Fruit fly (Drosophila melanogaster) whole organism, prepupa: ENCODE results near the gene glec.

ENCODE experiments used
- Blimp-1 ChIP-seq: fragments of 200-800 bp; sonication (Bioruptor generic); optimal IDR thresholded peaks from 3 replicates; lab custom pipeline; 2017; ENCODE audit warnings: missing biosample characterization, missing genetic modification characterization, mild to moderate bottlenecking, moderate library complexity, missing genetic modification reagents
- CG11294 ChIP-seq: fragments of 200-800 bp; sonication (Bioruptor generic); IDR thresholded peaks from 2 replicates; pipeline ENCODE4 v1.3.6; 2022; ENCODE audit warnings: missing biosample characterization, missing genetic modification characterization
- CG11762 ChIP-seq: fragments of 200-800 bp; sonication (Bioruptor generic); optimal IDR thresholded peaks from 3 replicates; lab custom pipeline; 2016; ENCODE audit warnings: missing biosample characterization, missing genetic modification characterization; ENCODE audit not compliant: insufficient read depth
- CG16779 ChIP-seq: fragments of 200-800 bp; sonication (Bioruptor generic); optimal IDR thresholded peaks from 3 replicates; lab custom pipeline; 2017; ENCODE audit warnings: missing biosample characterization, mild to moderate bottlenecking, missing genetic modification characterization
- CG3032 ChIP-seq: fragments of 200-800 bp; optimal IDR thresholded peaks from 2 replicates; lab custom pipeline; 2019; ENCODE audit warnings: missing biosample characterization, mild to moderate bottlenecking, missing genetic modification characterization, moderate library complexity
- CG31627 ChIP-seq: fragments of 200-800 bp; sonication (Bioruptor generic); optimal IDR thresholded peaks from 3 replicates; lab custom pipeline; 2016; ENCODE audit warnings: missing biosample characterization, missing genetic modification characterization
- CG34406 ChIP-seq: fragments of 200-800 bp; sonication (Bioruptor generic); optimal IDR thresholded peaks from 3 replicates; lab custom pipeline; 2016; ENCODE audit warnings: missing biosample characterization, missing genetic modification characterization
- CG3919 ChIP-seq: fragments of 200-800 bp; sonication (Bioruptor generic); optimal IDR thresholded peaks from 3 replicates; lab custom pipeline; 2016; ENCODE audit warnings: missing biosample characterization, missing genetic modification characterization
- CG4318 ChIP-seq: fragments of 200-800 bp; sonication (Bioruptor generic); optimal IDR thresholded peaks from 3 replicates; lab custom pipeline; 2017; ENCODE audit warnings: missing biosample characterization, mild to moderate bottlenecking, missing genetic modification characterization
- CG6163 ChIP-seq: fragments of 200-800 bp; sonication (Bioruptor generic); IDR thresholded peaks from 3 replicates; pipeline ENCODE4 v1.3.6; 2022; ENCODE audit warnings: missing biosample characterization, missing genetic modification characterization
- CG6276 ChIP-seq: fragments of 200-800 bp; sonication (Bioruptor generic); optimal IDR thresholded peaks from 2 replicates; lab custom pipeline; 2017; ENCODE audit warnings: missing biosample characterization, mild to moderate bottlenecking, missing genetic modification characterization
- CG6792 ChIP-seq: fragments of 200-800 bp; sonication (Bioruptor generic); optimal IDR thresholded peaks from 3 replicates; lab custom pipeline; 2016; ENCODE audit warnings: missing biosample characterization, missing genetic modification characterization
- CG6808 ChIP-seq: fragments of 200-800 bp; sonication (Bioruptor generic); optimal IDR thresholded peaks from 3 replicates; lab custom pipeline; 2017; ENCODE audit warnings: missing biosample characterization, missing genetic modification characterization, mild to moderate bottlenecking, moderate library complexity, missing genetic modification reagents
- CG7368 ChIP-seq: fragments of 200-800 bp; sonication (Bioruptor generic); optimal IDR thresholded peaks from 3 replicates; lab custom pipeline; 2016; ENCODE audit warnings: missing biosample characterization, missing genetic modification characterization
- CG8319 ChIP-seq: fragments of 200-800 bp; sonication (Bioruptor generic); optimal IDR thresholded peaks from 3 replicates; lab custom pipeline; 2016; ENCODE audit warnings: missing biosample characterization, missing genetic modification characterization
- CG8632 ChIP-seq: fragments of 200-800 bp; sonication (Bioruptor generic); optimal IDR thresholded peaks from 3 replicates; lab custom pipeline; 2016; ENCODE audit warnings: missing biosample characterization, missing genetic modification characterization
- CG9139 ChIP-seq: fragments of 200-800 bp; sonication (Bioruptor generic); optimal IDR thresholded peaks from 3 replicates; lab custom pipeline; 2017; ENCODE audit warnings: missing biosample characterization, mild to moderate bottlenecking, missing genetic modification characterization
- Eip78C ChIP-seq: fragments of 200-800 bp; sonication (Bioruptor generic); peaks from one replicate; lab custom pipeline; 2016; ENCODE audit warnings: missing biosample characterization, missing genetic modification characterization
- Eip93F ChIP-seq: fragments of 200-800 bp; sonication (Bioruptor generic); optimal IDR thresholded peaks from 2 replicates; lab custom pipeline; 2016; ENCODE audit warnings: missing biosample characterization, mild to moderate bottlenecking, missing genetic modification characterization
- Ets21C ChIP-seq: fragments of 200-800 bp; sonication (Bioruptor generic); optimal IDR thresholded peaks from 3 replicates; lab custom pipeline; 2016; ENCODE audit warnings: missing biosample characterization, missing genetic modification characterization
- Ets96B ChIP-seq: fragments of 200-800 bp; optimal IDR thresholded peaks from 2 replicates; lab custom pipeline; 2019; ENCODE audit warnings: missing biosample characterization, mild to moderate bottlenecking, missing genetic modification characterization, moderate library complexity
- Gug ChIP-seq: fragments of 200-800 bp; sonication (Bioruptor generic); IDR thresholded peaks from 2 replicates; pipeline ENCODE4 v1.3.6; 2022; ENCODE audit warnings: missing biosample characterization, missing genetic modification characterization
- Hr38 ChIP-seq: sonication (Bioruptor generic); optimal IDR thresholded peaks from 2 replicates; lab custom pipeline; 2016; ENCODE audit warnings: missing biosample characterization, missing genetic modification characterization
- Hr39 ChIP-seq: fragments of 200-800 bp; sonication (Bioruptor generic); optimal IDR thresholded peaks from 2 replicates; lab custom pipeline; 2016; ENCODE audit warnings: missing biosample characterization, missing genetic modification characterization
- Hr4 ChIP-seq: fragments of 200-800 bp; sonication (Bioruptor generic); optimal IDR thresholded peaks from 3 replicates; lab custom pipeline; 2016; ENCODE audit warnings: missing biosample characterization, missing genetic modification characterization
- Met ChIP-seq: fragments of 200-800 bp; sonication (Bioruptor generic); optimal IDR thresholded peaks from 3 replicates; lab custom pipeline; 2016; ENCODE audit warnings: missing biosample characterization, missing genetic modification characterization
- Sox14 ChIP-seq: fragments of 200-800 bp; sonication (Bioruptor generic); optimal IDR thresholded peaks from 3 replicates; lab custom pipeline; 2016; ENCODE audit warnings: missing biosample characterization, missing genetic modification characterization
- Sox15 ChIP-seq: fragments of 200-800 bp; sonication (Bioruptor generic); optimal IDR thresholded peaks from 3 replicates; lab custom pipeline; 2016; ENCODE audit warnings: missing biosample characterization, missing genetic modification characterization
- achi ChIP-seq: fragments of 200-800 bp; sonication (Bioruptor generic); optimal IDR thresholded peaks from 3 replicates; lab custom pipeline; 2016; ENCODE audit warnings: missing biosample characterization, missing genetic modification characterization
- acj6 ChIP-seq: fragments of 200-800 bp; sonication (Bioruptor generic); optimal IDR thresholded peaks from 3 replicates; lab custom pipeline; 2016; ENCODE audit warnings: missing biosample characterization, missing genetic modification characterization
- cyc ChIP-seq: fragments of 200-800 bp; sonication (Bioruptor generic); optimal IDR thresholded peaks from 3 replicates; lab custom pipeline; 2016; ENCODE audit warnings: missing biosample characterization, missing genetic modification characterization
- eg ChIP-seq: fragments of 200-800 bp; sonication (Bioruptor generic); IDR thresholded peaks from 3 replicates; pipeline ENCODE4 v1.3.6; 2022; ENCODE audit warnings: missing biosample characterization, missing genetic modification characterization
- esn ChIP-seq: fragments of 200-800 bp; sonication (Bioruptor generic); optimal IDR thresholded peaks from 2 replicates; lab custom pipeline; 2016; ENCODE audit warnings: missing biosample characterization, mild to moderate bottlenecking, missing genetic modification characterization, moderate library complexity
- fd85E ChIP-seq: fragments of 200-800 bp; sonication (Bioruptor generic); optimal IDR thresholded peaks from 3 replicates; lab custom pipeline; 2016; ENCODE audit warnings: missing biosample characterization, missing genetic modification characterization
- net ChIP-seq: fragments of 200-800 bp; sonication (Bioruptor generic); optimal IDR thresholded peaks from 3 replicates; lab custom pipeline; 2016; ENCODE audit warnings: missing biosample characterization, missing genetic modification characterization
- pdm3 ChIP-seq: fragments of 200-800 bp; sonication (Bioruptor generic); optimal IDR thresholded peaks from 3 replicates; lab custom pipeline; 2016; ENCODE audit warnings: missing biosample characterization, missing genetic modification characterization
- salr ChIP-seq, 2 experiments: fragments of 200-800 bp; sonication (Bioruptor generic); optimal IDR thresholded peaks; 3 replicates each; lab custom pipeline; 2016 to 2018; ENCODE audit warnings: missing biosample characterization in 2 of 2, missing genetic modification characterization in 2 of 2, mild to moderate bottlenecking in 1 of 2
- spab ChIP-seq: fragments of 200-800 bp; sonication (Bioruptor generic); optimal IDR thresholded peaks from 2 replicates; lab custom pipeline; 2017; ENCODE audit warnings: missing biosample characterization, mild to moderate bottlenecking, missing genetic modification characterization, missing genetic modification reagents
- svp ChIP-seq: fragments of 200-800 bp; sonication (Bioruptor generic); peaks from one replicate; lab custom pipeline; 2016; ENCODE audit warnings: missing biosample characterization, missing genetic modification characterization
- vri ChIP-seq: fragments of 200-800 bp; sonication (Bioruptor generic); optimal IDR thresholded peaks from 3 replicates; lab custom pipeline; 2016; ENCODE audit warnings: missing biosample characterization, mild to moderate bottlenecking, missing genetic modification characterization

Gene glec

dm6 chr3R:21892450-21892849 is 36.4 kb upstream of the glec start (continued):
- TF ChIP-seq CG3032 (tag; lab: Kevin White, UChicago) (no peak), Sox15 (GFP tag; lab: Kevin White, UChicago) (no peak), Eip78C (GFP tag; lab: Kevin White, UChicago) (peak; percentile 55), CG8319 (GFP tag; lab: Kevin White, UChicago) (no peak), CG11294 (GFP tag; lab: Robert Waterston, UW) (no peak), CG7368 (GFP tag; lab: Kevin White, UChicago) (no peak), Ets96B (tag; lab: Kevin White, UChicago) (no peak), fd85E (GFP tag; lab: Kevin White, UChicago) (no peak), pdm3 (GFP tag; lab: Kevin White, UChicago) (no peak), Gug (GFP tag; lab: Robert Waterston, UW) (no peak), Blimp-1 (GFP tag; lab: Kevin White, UChicago) (no peak), Eip93F (GFP tag; lab: Kevin White, UChicago) (no peak), cyc (GFP tag; lab: Kevin White, UChicago) (no peak), svp (GFP tag; lab: Kevin White, UChicago) (peak; percentile 32), CG34406 (GFP tag; lab: Kevin White, UChicago) (no peak), CG8632 (GFP tag; lab: Kevin White, UChicago) (no peak), Hr38 (GFP tag; lab: Kevin White, UChicago) (no peak), salr (GFP tag; optimal IDR thresholded peaks at IDR 0.05; lab: Kevin White, UChicago) (no peak), CG9139 (no peak), vri (GFP tag; lab: Kevin White, UChicago) (no peak), CG11762 (GFP tag; lab: Kevin White, UChicago) (no peak), Ets21C (no peak), CG31627 (no peak), Met (GFP tag; lab: Kevin White, UChicago) (no peak), Hr4 (GFP tag; lab: Kevin White, UChicago) (no peak), CG6792 (GFP tag; lab: Kevin White, UChicago) (no peak), net (no peak), achi (GFP tag; lab: Kevin White, UChicago) (no peak)

- TF ChIP-seq CG16779 (tag; lab: Kevin White, UChicago) (peak; percentile 1), esn (GFP tag; lab: Kevin White, UChicago) (peak; percentile 13), Sox14 (GFP tag; lab: Kevin White, UChicago) (no peak), CG6276 (GFP tag; lab: Kevin White, UChicago) (peak; percentile 18), Hr39 (no peak), eg (GFP tag; lab: Robert Waterston, UW) (peak; percentile 50; the same call in 1 of the 3 replicates), svp (GFP tag; lab: Kevin White, UChicago) (peak; percentile 74), Eip93F (GFP tag; lab: Kevin White, UChicago) (no peak), CG6808 (GFP tag; lab: Kevin White, UChicago) (peak; percentile 8), CG6163 (GFP tag; lab: Robert Waterston, UW) (peak; percentile 17; the same call in 1 of the 3 replicates), CG4318 (GFP tag; lab: Kevin White, UChicago) (no peak)
Observed at dm6 chr3R:21890739-21891138, 34.7 kb upstream of the glec start.

dm6 chr3R:21889945-21890344 is 33.9 kb upstream of the glec start:
- TF ChIP-seq CG6163 (GFP tag; lab: Robert Waterston, UW) (0 out of 3 replicates have a peak, but pooled peaks have one; percentile 6), svp (GFP tag; lab: Kevin White, UChicago) (peak; percentile 84), Eip93F (GFP tag; lab: Kevin White, UChicago) (peak; percentile 83), CG9139 (peak; percentile 23), pdm3 (GFP tag; lab: Kevin White, UChicago) (no peak), Sox14 (GFP tag; lab: Kevin White, UChicago) (peak; percentile 19), CG3919 (GFP tag; lab: Kevin White, UChicago) (no peak), vri (GFP tag; lab: Kevin White, UChicago) (peak; percentile 96), acj6 (GFP tag; lab: Kevin White, UChicago) (no peak), spab (no peak)
